Fruit fly (Drosophila melanogaster) whole organism, wandering third instar larva: ENCODE data around the gene cm.

Source experiments
- CG32264 ChIP-seq: fragments of 200-800 bp; sonication (Bioruptor generic); optimal IDR thresholded peaks from 2 replicates; lab custom pipeline; 2016; ENCODE audit warnings: missing biosample characterization, missing genetic modification characterization
- GATAd ChIP-seq: sonication (Bioruptor generic); optimal IDR thresholded peaks from 2 replicates; lab custom pipeline; 2016; ENCODE audit warnings: missing biosample characterization, missing genetic modification characterization
- Hr83 ChIP-seq: fragments of 200-300 bp; sonication (Bioruptor generic); optimal IDR thresholded peaks from 2 replicates; lab custom pipeline; 2016; ENCODE audit warnings: missing biosample characterization, mild to moderate bottlenecking, missing genetic modification characterization, moderate library complexity; ENCODE audit not compliant: poor library complexity, severe bottlenecking
- h ChIP-seq: fragments of 200-800 bp; sonication (Bioruptor generic); optimal IDR thresholded peaks from 3 replicates; lab custom pipeline; 2016; ENCODE audit warnings: missing biosample characterization, mild to moderate bottlenecking, missing genetic modification characterization
- psq ChIP-seq: fragments of 200-800 bp; sonication (Bioruptor generic); optimal IDR thresholded peaks from 3 replicates; lab custom pipeline; 2017; ENCODE audit warnings: missing biosample characterization, mild to moderate bottlenecking, missing genetic modification characterization, moderate library complexity

dm6 chrX:6991286-6991685, 19.7 kb downstream of the cm start, which contains the start of gene ogre:
- no peak for TF ChIP-seq h (GFP tag; lab: Kevin White, UChicago)
- TF ChIP-seq Hr83, result no peak
- no peak for TF ChIP-seq CG32264 (GFP tag; lab: Kevin White, UChicago)
- no peak for TF ChIP-seq psq
- TF ChIP-seq GATAd (GFP tag; lab: Kevin White, UChicago), result no peak
